Worm (Caenorhabditis elegans): ENCODE measurements around the gene sms-5.

DNA sequence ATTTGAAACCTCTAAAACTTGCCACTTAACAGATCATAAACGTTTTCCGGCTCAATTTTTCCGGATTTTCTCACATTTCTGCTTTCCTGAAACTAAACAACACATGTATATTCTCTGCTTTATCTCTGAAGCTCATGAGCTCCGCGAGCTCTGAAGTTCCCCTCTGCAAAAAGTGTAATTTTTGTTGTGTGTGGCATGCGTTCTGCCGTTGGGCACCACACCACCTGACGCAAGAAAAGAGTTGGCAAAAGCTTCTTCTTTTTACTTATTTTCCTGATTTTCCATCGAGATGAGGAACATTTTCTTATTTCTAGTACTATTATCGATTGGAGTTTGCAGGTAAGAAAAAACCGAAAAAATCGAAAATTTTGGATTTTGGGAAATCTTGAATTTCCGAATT, 31.2 kb downstream of the sms-5 start, which contains the start of gene lgc-34:
- TF ChIP-seq ztf-11 (tag; optimal IDR thresholded peaks at IDR 0.05): no peak
- no peak for TF ChIP-seq ces-1 (GFP tag; optimal IDR thresholded peaks at IDR 0.05)
- no peak for TF ChIP-seq zip-8 (tag; optimal IDR thresholded peaks at IDR 0.05)
- TF ChIP-seq nhr-12 (tag; optimal IDR thresholded peaks at IDR 0.05): no peak
- no peak for TF ChIP-seq unc-62 (GFP tag; optimal IDR thresholded peaks at IDR 0.05)
- no peak for TF ChIP-seq ham-2 (GFP tag; optimal IDR thresholded peaks at IDR 0.05)

Data from whole organism, mixed stage, embryonic.